Fruit fly (Drosophila melanogaster) whole organism, embryonic: ENCODE measurements around the gene ppk30.

ENCODE experiments used
- Abd-B ChIP-seq: fragments of 200-800 bp; sonication (Bioruptor generic); optimal IDR thresholded peaks from 2 replicates; lab custom pipeline; 2018; ENCODE audit warnings: missing biosample characterization, mild to moderate bottlenecking, missing genetic modification characterization, moderate library complexity
- Atf6 ChIP-seq: fragments of 200-800 bp; sonication (Bioruptor generic); IDR thresholded peaks from 2 replicates; pipeline ENCODE4 v1.3.6; 2022; ENCODE audit warnings: missing biosample characterization, missing genetic modification characterization
- B-H1 ChIP-seq: fragments of 200-800 bp; sonication (Bioruptor generic); IDR thresholded peaks from 3 replicates; pipeline ENCODE4 v1.3.6; 2022; ENCODE audit warnings: missing biosample characterization, missing genetic modification characterization
- CG10979 ChIP-seq: fragments of 200-800 bp; sonication (Bioruptor generic); optimal IDR thresholded peaks from 2 replicates; lab custom pipeline; 2018; ENCODE audit warnings: missing biosample characterization, mild to moderate bottlenecking, missing genetic modification characterization, moderate library complexity
- CG11456 ChIP-seq: fragments of 200-800 bp; sonication (Bioruptor generic); IDR thresholded peaks from 3 replicates; pipeline ENCODE4 v1.3.6; 2022; ENCODE audit warnings: missing biosample characterization, missing genetic modification characterization
- CG12155 ChIP-seq: fragments of 200-800 bp; sonication (Bioruptor generic); optimal IDR thresholded peaks from 3 replicates; lab custom pipeline; 2016; ENCODE audit warnings: missing biosample characterization, missing genetic modification characterization
- CG12219 ChIP-seq: fragments of 200-800 bp; sonication (Bioruptor generic); optimal IDR thresholded peaks from 3 replicates; lab custom pipeline; 2018; ENCODE audit warnings: missing biosample characterization, mild to moderate bottlenecking, missing genetic modification characterization
- CG12236 ChIP-seq: fragments of 200-800 bp; sonication (Bioruptor generic); optimal IDR thresholded peaks from 2 replicates; lab custom pipeline; 2016; ENCODE audit warnings: missing biosample characterization, missing genetic modification characterization
- CG14860 ChIP-seq: fragments of 200-800 bp; sonication (Bioruptor generic); IDR thresholded peaks from 3 replicates; pipeline ENCODE4 v1.3.6; 2022; ENCODE audit warnings: missing biosample characterization, missing genetic modification characterization; ENCODE audit not compliant: partially characterized antibody
- CG16779 ChIP-seq: fragments of 200-800 bp; sonication (Bioruptor generic); IDR thresholded peaks from 2 replicates; pipeline ENCODE4 v1.3.6; 2022; ENCODE audit warnings: missing biosample characterization, missing genetic modification characterization
- CG17186 ChIP-seq: fragments of 200-800 bp; sonication (Bioruptor generic); optimal IDR thresholded peaks from 3 replicates; lab custom pipeline; 2017; ENCODE audit warnings: missing biosample characterization, missing genetic modification reagents, missing genetic modification characterization
- CG2712 ChIP-seq: fragments of 200-800 bp; optimal IDR thresholded peaks from 3 replicates; lab custom pipeline; 2019; ENCODE audit warnings: missing biosample characterization, mild to moderate bottlenecking, missing genetic modification characterization, moderate library complexity
- CG3847 ChIP-seq: fragments of 200-800 bp; sonication (Bioruptor generic); IDR thresholded peaks from 2 replicates; pipeline ENCODE4 v1.3.6; 2022; ENCODE audit warnings: missing biosample characterization, missing genetic modification characterization
- CG4617 ChIP-seq: fragments of 200-800 bp; sonication (Bioruptor generic); optimal IDR thresholded peaks from 3 replicates; lab custom pipeline; 2016; ENCODE audit warnings: missing biosample characterization, missing genetic modification characterization, borderline replicate concordance
- CG6765 ChIP-seq: fragments of 200-800 bp; sonication (Bioruptor generic); optimal IDR thresholded peaks from 3 replicates; lab custom pipeline; 2017; ENCODE audit warnings: missing biosample characterization, mild to moderate bottlenecking, missing genetic modification characterization
- CG6854 ChIP-seq: fragments of 200-800 bp; sonication (Bioruptor generic); optimal IDR thresholded peaks from 3 replicates; lab custom pipeline; 2017; ENCODE audit warnings: missing biosample characterization, mild to moderate bottlenecking, missing genetic modification characterization
- CG7271 ChIP-seq: fragments of 200-800 bp; sonication (Bioruptor generic); optimal IDR thresholded peaks from 2 replicates; lab custom pipeline; 2018; ENCODE audit warnings: missing biosample characterization, mild to moderate bottlenecking, missing genetic modification characterization, moderate library complexity
- CG7987 ChIP-seq: fragments of 200-800 bp; sonication (Bioruptor generic); optimal IDR thresholded peaks from 2 replicates; lab custom pipeline; 2018; ENCODE audit warnings: missing biosample characterization, mild to moderate bottlenecking, missing genetic modification characterization, moderate library complexity
- CHES-1-like ChIP-seq: fragments of 200-800 bp; sonication (Bioruptor generic); optimal IDR thresholded peaks from 2 replicates; lab custom pipeline; 2016; ENCODE audit warnings: missing biosample characterization, missing genetic modification characterization
- Camta ChIP-seq: fragments of 200-800 bp; sonication (Bioruptor generic); optimal IDR thresholded peaks from 2 replicates; lab custom pipeline; 2016; ENCODE audit warnings: missing biosample characterization, missing genetic modification characterization
- CkIIα-i1 ChIP-seq: fragments of 200-800 bp; sonication (Bioruptor generic); IDR thresholded peaks from 2 replicates; pipeline ENCODE4 v1.3.6; 2022; ENCODE audit warnings: missing biosample characterization, missing genetic modification characterization
- Dbx ChIP-seq: fragments of 200-800 bp; sonication (Bioruptor generic); IDR thresholded peaks from 3 replicates; pipeline ENCODE4 v1.3.6; 2022; ENCODE audit warnings: missing biosample characterization, missing genetic modification characterization
- HLHmδ ChIP-seq: fragments of 200-800 bp; sonication (Bioruptor generic); optimal IDR thresholded peaks from 2 replicates; lab custom pipeline; 2018; ENCODE audit warnings: missing biosample characterization, mild to moderate bottlenecking, missing genetic modification characterization, moderate library complexity
- Hr51 ChIP-seq, 2 experiments: fragments of 200-800 bp; sonication (Bioruptor generic); optimal IDR thresholded peaks; 2 replicates in 1 of 2; 3 replicates in 1 of 2; lab custom pipeline; 2016 to 2018; ENCODE audit warnings: missing biosample characterization in 2 of 2, missing genetic modification characterization in 2 of 2, mild to moderate bottlenecking in 1 of 2, moderate library complexity in 1 of 2
- Lim3 ChIP-seq: fragments of 200-800 bp; sonication (Bioruptor generic); IDR thresholded peaks from 2 replicates; pipeline ENCODE4 v1.3.6; 2022; ENCODE audit warnings: missing biosample characterization, missing genetic modification characterization
- Max ChIP-seq: fragments of 200-800 bp; sonication (Bioruptor generic); optimal IDR thresholded peaks from 2 replicates; lab custom pipeline; 2016; ENCODE audit warnings: missing biosample characterization, mild to moderate bottlenecking, missing genetic modification characterization
- Oli ChIP-seq: fragments of 200-800 bp; sonication (Bioruptor generic); optimal IDR thresholded peaks from 2 replicates; lab custom pipeline; 2018; ENCODE audit warnings: missing biosample characterization, mild to moderate bottlenecking, missing genetic modification characterization, moderate library complexity
- Pdp1 ChIP-seq, 2 experiments: fragments of 200-800 bp; sonication (Bioruptor generic); optimal IDR thresholded peaks; 3 replicates each; lab custom pipeline; 2016; ENCODE audit warnings: missing biosample characterization in 2 of 2, missing genetic modification characterization in 2 of 2, mild to moderate bottlenecking in 1 of 2, moderate library complexity in 1 of 2
- Sry-β ChIP-seq: fragments of 200-800 bp; sonication (Bioruptor generic); optimal IDR thresholded peaks from 2 replicates; lab custom pipeline; 2018; ENCODE audit warnings: missing biosample characterization, mild to moderate bottlenecking, missing genetic modification characterization, moderate library complexity
- ara ChIP-seq: fragments of 200-800 bp; sonication (Bioruptor generic); IDR thresholded peaks from 2 replicates; pipeline ENCODE4 v1.3.6; 2022; ENCODE audit warnings: missing biosample characterization, missing genetic modification characterization
- br ChIP-seq: fragments of >200 bp; optimal IDR thresholded peaks from 2 replicates; lab custom pipeline; 2017
- cas ChIP-seq: fragments of 200-800 bp; sonication (Bioruptor generic); IDR thresholded peaks from 2 replicates; pipeline ENCODE4 v1.3.6; 2022; ENCODE audit warnings: missing biosample characterization, missing genetic modification characterization
- croc ChIP-seq: fragments of 200-800 bp; sonication (Bioruptor generic); conservative IDR thresholded peaks from 3 replicates; pipeline ENCODE4 v1.3.6; 2022; ENCODE audit warnings: missing biosample characterization, missing genetic modification characterization
- ewg ChIP-seq: fragments of 200-800 bp; sonication (Bioruptor generic); optimal IDR thresholded peaks from 3 replicates; lab custom pipeline; 2017; ENCODE audit warnings: mild to moderate bottlenecking, missing biosample characterization, missing genetic modification reagents, missing genetic modification characterization
- gce ChIP-seq: fragments of 200-800 bp; sonication (Bioruptor generic); IDR thresholded peaks from 3 replicates; pipeline ENCODE4 v1.3.6; 2022; ENCODE audit warnings: missing biosample characterization, missing genetic modification characterization
- grn ChIP-seq: fragments of 200-800 bp; sonication (Bioruptor generic); optimal IDR thresholded peaks from 3 replicates; lab custom pipeline; 2017; ENCODE audit warnings: missing biosample characterization, missing genetic modification characterization
- lab ChIP-seq: fragments of 200-800 bp; sonication (Bioruptor generic); optimal IDR thresholded peaks from 3 replicates; lab custom pipeline; 2017; ENCODE audit warnings: missing biosample characterization, missing genetic modification characterization, mild to moderate bottlenecking, moderate library complexity, missing genetic modification reagents
- lilli ChIP-seq: fragments of 200-800 bp; sonication (Bioruptor generic); optimal IDR thresholded peaks from 3 replicates; lab custom pipeline; 2016; ENCODE audit warnings: missing biosample characterization, missing genetic modification characterization
- luna ChIP-seq: fragments of 200-800 bp; sonication (Bioruptor generic); optimal IDR thresholded peaks from 2 replicates; lab custom pipeline; 2016; ENCODE audit warnings: missing biosample characterization, missing genetic modification characterization
- nerfin-1 ChIP-seq: fragments of 200-800 bp; sonication (Bioruptor generic); optimal IDR thresholded peaks from 3 replicates; lab custom pipeline; 2019; ENCODE audit warnings: missing biosample characterization, mild to moderate bottlenecking, missing genetic modification characterization, moderate library complexity
- pita ChIP-seq: fragments of 200-800 bp; sonication (Bioruptor generic); optimal IDR thresholded peaks from 2 replicates; lab custom pipeline; 2017; ENCODE audit warnings: missing biosample characterization, mild to moderate bottlenecking, missing genetic modification characterization
- pros ChIP-seq: fragments of 200-800 bp; sonication (Bioruptor generic); optimal IDR thresholded peaks from 3 replicates; lab custom pipeline; 2019; ENCODE audit warnings: missing biosample characterization, mild to moderate bottlenecking, missing genetic modification characterization, moderate library complexity
- run ChIP-seq: fragments of 200-800 bp; sonication (Bioruptor generic); optimal IDR thresholded peaks from 3 replicates; lab custom pipeline; 2018; ENCODE audit warnings: missing biosample characterization, mild to moderate bottlenecking, missing genetic modification characterization
- schlank ChIP-seq: fragments of 200-800 bp; sonication (Bioruptor generic); optimal IDR thresholded peaks from 2 replicates; lab custom pipeline; 2018; ENCODE audit warnings: missing biosample characterization, mild to moderate bottlenecking, missing genetic modification characterization
- seq ChIP-seq: fragments of 200-800 bp; sonication (Bioruptor generic); IDR thresholded peaks from 2 replicates; pipeline ENCODE4 v1.3.6; 2022; ENCODE audit warnings: missing biosample characterization, missing genetic modification characterization
- sisA ChIP-seq: fragments of 200-800 bp; sonication (Bioruptor generic); IDR thresholded peaks from 2 replicates; pipeline ENCODE4 v1.3.6; 2022; ENCODE audit warnings: missing biosample characterization, missing genetic modification characterization
- sna ChIP-seq: fragments of 200-800 bp; sonication (Bioruptor generic); IDR thresholded peaks from 2 replicates; pipeline ENCODE4 v1.3.6; 2022; ENCODE audit warnings: missing biosample characterization, missing genetic modification characterization; ENCODE audit not compliant: partially characterized antibody
- tup ChIP-seq: fragments of 200-800 bp; sonication (Bioruptor generic); optimal IDR thresholded peaks from 2 replicates; lab custom pipeline; 2016; ENCODE audit warnings: missing biosample characterization, mild to moderate bottlenecking, missing genetic modification characterization, moderate library complexity
- wor ChIP-seq: fragments of 200-800 bp; sonication (Bioruptor generic); IDR thresholded peaks from 2 replicates; pipeline ENCODE4 v1.3.6; 2022; ENCODE audit warnings: missing biosample characterization, missing genetic modification characterization
- yki ChIP-seq: fragments of >200 bp; optimal IDR thresholded peaks from 3 replicates; lab custom pipeline; 2018

ppk30 gene

DNA sequence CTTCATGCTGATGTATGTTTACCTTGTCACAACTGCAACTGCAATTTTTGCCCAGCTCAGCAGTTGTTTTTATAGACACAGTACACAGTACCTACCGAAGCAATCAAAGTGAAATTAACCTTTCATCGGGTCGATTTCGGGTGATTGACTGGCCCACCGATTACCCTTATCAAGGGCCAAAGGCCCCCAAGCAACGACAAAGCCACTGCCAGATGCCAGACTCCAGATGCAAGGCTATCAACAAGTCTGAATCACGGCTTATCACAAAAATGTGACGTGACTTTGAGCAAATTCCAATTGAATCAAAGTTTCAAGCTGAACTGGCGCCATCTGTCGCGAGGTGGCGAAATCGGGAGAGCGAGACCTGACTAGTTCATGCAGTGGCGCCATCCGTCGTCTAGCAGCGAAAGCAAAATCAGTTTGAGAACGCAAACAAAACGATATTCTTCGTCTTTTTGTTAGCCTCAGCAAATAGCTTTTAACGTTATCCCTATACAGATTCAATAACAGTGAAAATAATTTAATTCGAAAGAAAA, 47.9 kb downstream of the ppk30 start, which contains the start of gene Obp99b (continued):
- peak; percentile 91 for TF ChIP-seq gce (GFP tag; lab: Robert Waterston, UW)
- peak; percentile 64 for TF ChIP-seq CG3847 (GFP tag; lab: Robert Waterston, UW)
- TF ChIP-seq Camta: peak; percentile 73
- TF ChIP-seq ara: peak; percentile 77
- peak; percentile 66 for TF ChIP-seq CG12236 (GFP tag; lab: Kevin White, UChicago)
- peak; percentile 54 to 78 for TF ChIP-seq Pdp1 (GFP tag; optimal IDR thresholded peaks at IDR 0.05; lab: Kevin White, UChicago)
- TF ChIP-seq CG10979 (tag; lab: Kevin White, UChicago): peak; percentile 85
- TF ChIP-seq CG12155: peak; percentile 45
- TF ChIP-seq croc (GFP tag; lab: Robert Waterston, UW): peak; percentile 48; the same call in 2 of the 3 replicates
- no peak for TF ChIP-seq yki (lab: Kevin White, UChicago)
- peak; percentile 27 for TF ChIP-seq CG4617 (GFP tag; lab: Kevin White, UChicago)
- peak; percentile 96 for TF ChIP-seq CG11456 (GFP tag; lab: Robert Waterston, UW)
- TF ChIP-seq CG6765: peak; percentile 70
- peak; percentile 67 for TF ChIP-seq CG6854 (GFP tag; lab: Kevin White, UChicago)
- TF ChIP-seq pita (GFP tag; lab: Kevin White, UChicago): no peak
- TF ChIP-seq Sry-β (GFP tag; lab: Kevin White, UChicago): peak; percentile 54
- TF ChIP-seq CG7987 (GFP tag; lab: Kevin White, UChicago): peak; percentile 88
- no peak for TF ChIP-seq br (lab: Kevin White, UChicago)
- peak; percentile 57 for TF ChIP-seq wor (GFP tag; lab: Robert Waterston, UW)
- no peak for TF ChIP-seq CG14860 (GFP tag; lab: Robert Waterston, UW)
- 0 out of 2 replicates have a peak, but pooled peaks have one; percentile 20 for TF ChIP-seq cas (GFP tag; lab: Robert Waterston, UW)
- TF ChIP-seq ewg (GFP tag; lab: Kevin White, UChicago): peak; percentile 80
- no peak for TF ChIP-seq grn (GFP tag; lab: Kevin White, UChicago)
- TF ChIP-seq CHES-1-like (GFP tag; lab: Kevin White, UChicago): peak; percentile 41
- no peak for TF ChIP-seq Abd-B (GFP tag; lab: Kevin White, UChicago)
- TF ChIP-seq Max (GFP tag; lab: Kevin White, UChicago): peak; percentile 39
- TF ChIP-seq run: no peak
- 0 out of 2 replicates have a peak, but pooled peaks have one; percentile 18 for TF ChIP-seq CkIIα-i1 (GFP tag; lab: Robert Waterston, UW)
- TF ChIP-seq CG7271 (tag; lab: Kevin White, UChicago): peak; percentile 79
- peak; percentile 99 for TF ChIP-seq HLHmδ (GFP tag; lab: Kevin White, UChicago)
- TF ChIP-seq B-H1 (GFP tag; lab: Robert Waterston, UW): peak; percentile 61; the same call in 2 of the 3 replicates
- no peak for TF ChIP-seq luna (GFP tag; lab: Kevin White, UChicago)
- TF ChIP-seq CG16779: peak; percentile 75
- TF ChIP-seq lilli: peak; percentile 32
- peak; percentile 51 for TF ChIP-seq nerfin-1 (tag; lab: Kevin White, UChicago)
- TF ChIP-seq seq (GFP tag; lab: Robert Waterston, UW): peak; percentile 64; the same call in 1 of the 2 replicates
- peak; percentile 90 for TF ChIP-seq CG12219 (GFP tag; lab: Kevin White, UChicago)
- peak; percentile 70 for TF ChIP-seq CG2712 (tag; lab: Kevin White, UChicago)
- TF ChIP-seq lab (GFP tag; lab: Kevin White, UChicago): peak; percentile 71
- peak; percentile 70 for TF ChIP-seq Oli (tag; lab: Kevin White, UChicago)
- TF ChIP-seq sisA (GFP tag; lab: Robert Waterston, UW): peak; percentile 61
- TF ChIP-seq Hr51 (GFP tag; optimal IDR thresholded peaks at IDR 0.05; lab: Kevin White, UChicago): peak; percentile 42 to 66
- peak; percentile 85 for TF ChIP-seq CG17186
- TF ChIP-seq Atf6: peak; percentile 50; the same call in 1 of the 2 replicates
- no peak for TF ChIP-seq pros (GFP tag; lab: Kevin White, UChicago)
- no peak for TF ChIP-seq sna (GFP tag; lab: Robert Waterston, UW)
- peak; percentile 55 for TF ChIP-seq schlank (tag; lab: Kevin White, UChicago)
- peak; percentile 33 for TF ChIP-seq tup (GFP tag; lab: Kevin White, UChicago)
- TF ChIP-seq Dbx: peak; percentile 68; the same call in 2 of the 3 replicates
- no peak for TF ChIP-seq Lim3 (GFP tag; lab: Robert Waterston, UW)
